Worm (Caenorhabditis elegans): ENCODE results near the gene M162.7.

DNA sequence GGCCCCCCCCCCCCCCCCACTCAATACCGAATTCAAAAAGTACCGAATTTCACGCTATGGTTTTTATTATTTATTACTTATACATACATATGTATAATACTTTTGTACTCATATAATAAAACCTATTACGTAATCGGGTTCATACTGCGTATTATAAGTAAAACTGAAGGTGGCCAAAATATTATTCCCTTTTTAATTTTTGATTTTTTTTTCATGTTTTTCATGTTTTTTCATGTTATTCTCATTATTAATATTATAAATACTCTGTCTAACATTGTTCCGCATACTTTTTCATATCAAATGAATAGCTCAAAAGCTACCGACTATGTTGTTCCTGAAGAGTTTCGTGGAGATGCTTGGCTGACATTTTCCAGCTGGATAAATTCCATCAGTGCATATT is 41.3 kb upstream of the M162.7 start, which contains the start of gene srw-38:
- TF ChIP-seq mef-2 (tag; optimal IDR thresholded peaks at IDR 0.05), result no peak
- TF ChIP-seq ceh-82 (tag; optimal IDR thresholded peaks at IDR 0.05), result no peak
- TF ChIP-seq alr-1 (tag; optimal IDR thresholded peaks at IDR 0.05; ENCODE audit: borderline replicate concordance), result no peak
- TF ChIP-seq nhr-237 (tag; optimal IDR thresholded peaks at IDR 0.05), result no peak
- TF ChIP-seq blmp-1 (tag; optimal IDR thresholded peaks at IDR 0.05), result no peak
- TF ChIP-seq jun-1 (tag; optimal IDR thresholded peaks at IDR 0.05), result no peak
- TF ChIP-seq mdl-1 (tag; optimal IDR thresholded peaks at IDR 0.05), result no peak
- TF ChIP-seq lin-39 (tag; optimal IDR thresholded peaks at IDR 0.05), result no peak

All from whole organism, L1 larva.